Worm (Caenorhabditis elegans) whole organism, late embryonic: ENCODE measurements around the gene dgk-5.

ENCODE experiments used
- nhr-11 ChIP-seq: fragments of 150-350 bp; optimal IDR thresholded peaks from 2 replicates; lab custom pipeline; 2014; ENCODE audit warnings: missing biosample characterization, missing genetic modification characterization
- unc-86 ChIP-seq: sonication (generic microtip); optimal IDR thresholded peaks from 2 replicates; lab custom pipeline; 2016; ENCODE audit warnings: missing genetic modification characterization, missing compliant biosample characterization

DNA sequence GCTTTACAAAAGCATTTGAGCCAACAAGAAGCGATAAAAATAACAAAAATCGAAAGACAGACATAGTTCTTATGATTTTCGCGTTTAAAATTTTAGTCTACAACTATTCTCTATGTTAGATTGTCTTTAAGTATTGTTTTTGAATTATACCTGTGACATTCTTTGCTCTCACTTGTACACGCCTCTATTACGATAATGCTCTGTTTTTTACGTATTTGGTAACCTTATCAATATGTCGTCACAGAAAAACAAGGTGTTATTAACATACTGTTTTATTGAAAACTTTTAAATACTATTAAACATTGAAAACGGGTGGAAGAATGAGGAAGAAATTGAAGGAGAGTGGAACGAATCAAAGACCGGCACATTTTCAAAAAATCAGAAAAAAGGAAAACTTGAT lies 63.6 kb downstream of the dgk-5 start, which contains the start of gene spp-11:
- TF ChIP-seq nhr-11 (tag; lab: Kevin White, UChicago), result no peak
- no peak for TF ChIP-seq unc-86 (tag; lab: Kevin White, UChicago)
